Fruit fly (Drosophila melanogaster): Measurements from ENCODE around the gene CG15731.
A peak's percentile ranks its signal among the peaks of the same experiment; 100 is the strongest.

Gene CG15731

dm6 chrX:12466541-12467240, 9.1 kb upstream of the CG15731 start (continued):
- TF ChIP-seq Pdp1 (GFP tag; optimal IDR thresholded peaks at IDR 0.05) (peak; percentile 60 to 90), CG10462 (GFP tag; optimal IDR thresholded peaks at IDR 0.05) (no peak), CG9876 (GFP tag; optimal IDR thresholded peaks at IDR 0.05) (no peak), CG18764 (GFP tag; optimal IDR thresholded peaks at IDR 0.05) (no peak), CG7839 (tag; optimal IDR thresholded peaks at IDR 0.05) (peak; percentile 65), Dll (GFP tag; IDR thresholded peaks at IDR 0.05; ENCODE audit: partially characterized antibody) (no peak), Hr51 (GFP tag; optimal IDR thresholded peaks at IDR 0.05) (peak; percentile 0 to 65), CG18619 (GFP tag; optimal IDR thresholded peaks at IDR 0.05) (no peak), CrebB (tag; optimal IDR thresholded peaks at IDR 0.05) (no peak), Lim3 (GFP tag; IDR thresholded peaks at IDR 0.05) (no peak), CG31441 (GFP tag; IDR thresholded peaks at IDR 0.05) (peak; percentile 57), bcd (GFP tag; optimal IDR thresholded peaks at IDR 0.05) (peak; percentile 41), CG14441 (GFP tag; IDR thresholded peaks at IDR 0.05) (0 out of 2 replicates have a peak, but pooled peaks have one; percentile 43), CG6791 (GFP tag; IDR thresholded peaks at IDR 0.05; ENCODE audit: partially characterized antibody) (no peak), lmd (GFP tag; IDR thresholded peaks at IDR 0.05) (peak; percentile 57), Sox102F (GFP tag; optimal IDR thresholded peaks at IDR 0.05) (peak; percentile 58), croc (GFP tag; conservative IDR thresholded peaks at IDR 0.05) (no peak; the same call in 2 of the 3 replicates), salm (tag; optimal IDR thresholded peaks at IDR 0.05) (no peak), CG2678 (tag; optimal IDR thresholded peaks at IDR 0.05) (peak; percentile 72), jigr1 (GFP tag; IDR thresholded peaks at IDR 0.05) (no peak), CG2875 (GFP tag; optimal IDR thresholded peaks at IDR 0.05) (no peak), CG4404 (GFP tag; IDR thresholded peaks at IDR 0.05) (no peak), CG11456 (GFP tag; IDR thresholded peaks at IDR 0.05) (0 out of 3 replicates have a peak, but pooled peaks have one; percentile 59), CG17328 (GFP tag; IDR thresholded peaks at IDR 0.05) (no peak), CG15011 (GFP tag; optimal IDR thresholded peaks at IDR 0.05) (peak; percentile 49), nmo (GFP tag; optimal IDR thresholded peaks at IDR 0.05) (peak; percentile 58), fd3F (GFP tag; optimal IDR thresholded peaks at IDR 0.05) (no peak), al (GFP tag; IDR thresholded peaks at IDR 0.05) (no peak; the same call in 1 of the 2 replicates), Chrac-16 (GFP tag; optimal IDR thresholded peaks at IDR 0.05) (peak; percentile 29), ewg (GFP tag; optimal IDR thresholded peaks at IDR 0.05) (peak; percentile 2), CG17802 (tag; optimal IDR thresholded peaks at IDR 0.05) (no peak), CG11696 (GFP tag; IDR thresholded peaks at IDR 0.05) (no peak), NC2β (GFP tag; optimal IDR thresholded peaks at IDR 0.05) (no peak), Rfx (GFP tag; IDR thresholded peaks at IDR 0.05) (peak; percentile 39), CG16813 (GFP tag; IDR thresholded peaks at IDR 0.05; ENCODE audit: partially characterized antibody) (no peak)

- TF ChIP-seq Ptx1 (GFP tag; IDR thresholded peaks at IDR 0.05) (0 out of 2 replicates have a peak, but pooled peaks have one; percentile 15), p53 (GFP tag; optimal IDR thresholded peaks at IDR 0.05) (no peak), sens (GFP tag) (peak; percentile 77), CG2889 (GFP tag; IDR thresholded peaks at IDR 0.05) (no peak), grau (tag; optimal IDR thresholded peaks at IDR 0.05) (peak; percentile 53), insv (GFP tag; optimal IDR thresholded peaks at IDR 0.05) (no peak), sisA (GFP tag; IDR thresholded peaks at IDR 0.05) (peak; percentile 18; the same call in 1 of the 2 replicates), Poxn (GFP tag; IDR thresholded peaks at IDR 0.05) (no peak), Adf1 (GFP tag; IDR thresholded peaks at IDR 0.05) (peak; percentile 82), Med (GFP tag) (peak; percentile 8), CG14441 (GFP tag; IDR thresholded peaks at IDR 0.05) (0 out of 2 replicates have a peak, but pooled peaks have one; percentile 34), vnd (GFP tag; IDR thresholded peaks at IDR 0.05; ENCODE audit: partially characterized antibody) (0 out of 3 replicates have a peak, but pooled peaks have one; percentile 20), H2.0 (GFP tag; IDR thresholded peaks at IDR 0.05) (0 out of 2 replicates have a peak, but pooled peaks have one; percentile 2), E2f1 (GFP tag; IDR thresholded peaks at IDR 0.05) (0 out of 2 replicates have a peak, but pooled peaks have one; percentile 9), CG9876 (GFP tag; optimal IDR thresholded peaks at IDR 0.05) (no peak)
These were observed 7.8 kb upstream of the CG15731 start for dm6 chrX:12465316-12465715.
